Worm (Caenorhabditis elegans) whole organism, L4/young adult: ENCODE measurements around the gene F49E11.7.
A peak's percentile ranks its signal among the peaks of the same experiment; 100 is the strongest.

Experiments used
- W03F9.2 ChIP-seq: fragments of 150-350 bp; optimal IDR thresholded peaks from 2 replicates; lab custom pipeline; 2014; ENCODE audit warnings: missing biosample characterization, missing genetic modification characterization
- dao-5 ChIP-seq: sonication (generic microtip); optimal IDR thresholded peaks from 2 replicates; lab custom pipeline; 2016; ENCODE audit warnings: missing genotype, missing genetic modification characterization, moderate library complexity, missing compliant biosample characterization
- him-1 ChIP-seq: sonication (generic microtip); optimal IDR thresholded peaks from 2 replicates; lab custom pipeline; 2016; ENCODE audit warnings: missing genotype, missing genetic modification reagents, missing genetic modification characterization, missing compliant biosample characterization

F49E11.7 gene

DNA sequence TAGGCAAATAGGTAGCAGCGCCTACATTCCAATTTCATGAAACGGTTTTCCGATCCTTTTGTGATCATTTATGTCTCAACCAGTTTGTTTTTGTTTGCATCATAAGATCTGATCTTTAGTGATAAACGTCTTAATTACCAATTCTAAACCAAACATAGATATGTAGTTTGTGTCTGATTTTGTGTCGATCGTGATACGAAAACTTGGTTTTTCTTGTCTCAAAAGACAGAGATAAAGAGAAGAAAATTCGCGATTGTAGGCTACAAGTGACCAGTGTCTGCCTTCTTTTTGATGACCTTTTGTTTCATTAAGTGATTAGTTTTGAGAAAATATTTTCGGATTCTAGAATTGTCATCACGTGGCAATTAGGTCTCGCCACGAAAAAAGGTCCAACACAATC is 27.5 kb downstream of the F49E11.7 start:
- no peak for TF ChIP-seq W03F9.2 (tag; lab: Kevin White, UChicago)
- no peak for TF ChIP-seq dao-5 (tag; lab: Kevin White, UChicago)
- TF ChIP-seq him-1 = no peak

DNA sequence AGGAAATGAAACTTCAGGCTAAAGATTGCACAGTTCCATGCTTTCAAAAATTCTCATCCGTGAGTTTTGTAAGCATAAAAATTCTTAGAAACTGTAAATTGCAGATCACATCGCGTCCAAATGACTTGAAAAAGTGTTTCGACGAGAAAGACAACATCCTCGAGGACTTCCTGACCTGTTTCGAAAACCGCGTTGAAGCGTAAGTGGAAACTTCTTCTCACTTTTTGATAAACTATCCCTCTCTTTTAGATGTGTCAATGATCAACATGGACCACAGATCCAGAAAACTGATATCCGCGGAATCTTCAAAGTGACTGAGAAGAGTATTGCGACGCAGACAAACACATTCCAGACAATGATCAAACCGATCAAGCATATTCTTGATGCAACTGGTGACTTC is 28.2 kb downstream of the F49E11.7 start:
- TF ChIP-seq him-1 (no peak), W03F9.2 (tag; lab: Kevin White, UChicago) (no peak), dao-5 (tag; lab: Kevin White, UChicago) (no peak)

DNA sequence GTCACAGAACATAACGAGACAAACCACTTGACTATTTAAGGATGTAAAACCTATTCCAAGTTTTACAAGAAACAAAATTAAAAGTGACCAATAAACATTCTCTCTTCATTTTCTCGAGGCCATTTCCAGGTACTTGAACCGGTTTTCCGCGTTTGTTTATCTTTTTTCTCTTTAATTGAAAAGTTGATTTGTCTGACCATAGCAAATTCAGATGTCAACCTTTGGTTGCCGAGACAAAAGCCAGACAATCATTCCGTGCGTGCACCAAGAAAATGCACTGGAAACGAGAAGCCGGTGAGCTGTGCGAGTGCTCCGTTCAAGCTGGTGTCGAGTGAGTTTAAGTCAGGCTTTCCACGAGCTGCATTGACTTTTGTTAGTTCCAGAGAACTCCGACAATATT is 29.4 kb downstream of the F49E11.7 start:
- TF ChIP-seq him-1 (no peak), W03F9.2 (tag; lab: Kevin White, UChicago) (no peak), dao-5 (tag; lab: Kevin White, UChicago) (no peak)

DNA sequence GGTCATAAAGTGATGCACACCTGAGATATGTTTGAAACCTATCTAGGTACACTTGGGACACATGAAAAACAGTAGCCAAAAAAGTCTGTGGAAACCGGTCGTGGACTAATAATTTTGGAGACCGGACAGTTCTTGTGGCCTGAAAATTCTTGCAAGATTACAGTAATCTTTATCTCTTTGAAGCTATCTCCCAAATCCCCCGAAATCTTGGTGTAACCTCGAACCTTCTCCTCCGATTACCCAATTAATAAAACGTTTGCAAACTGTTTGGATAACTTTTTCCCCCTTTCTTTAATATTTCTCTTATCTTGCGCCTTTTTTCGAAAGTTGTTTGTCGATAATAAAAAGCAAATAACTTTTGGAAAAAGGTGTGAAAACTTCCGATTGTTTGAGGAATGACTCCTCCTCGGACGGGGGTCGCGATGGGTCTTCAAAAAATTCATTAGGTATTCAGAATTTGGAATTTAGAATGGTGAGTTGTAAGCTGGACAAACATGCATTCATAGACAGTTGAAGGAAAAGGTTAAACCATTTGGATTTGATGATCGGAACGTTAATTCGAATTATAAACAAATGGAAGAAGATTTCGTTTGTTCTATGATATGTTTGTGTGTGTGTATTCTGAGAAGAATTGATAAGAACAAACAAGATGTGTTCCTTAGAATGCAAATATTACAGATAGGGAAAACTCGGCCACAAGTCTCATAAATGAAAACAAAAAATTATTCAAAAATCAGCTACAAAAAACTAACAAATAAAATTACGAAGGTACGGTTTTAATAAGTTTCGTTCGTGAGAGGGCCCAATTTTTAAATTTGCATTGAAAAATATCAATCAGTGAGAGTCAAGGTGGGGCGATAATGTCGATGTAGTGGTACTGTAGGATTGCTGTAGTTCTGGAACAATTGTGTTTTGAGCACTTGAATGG is 30.4 kb downstream of the F49E11.7 start:
- TF ChIP-seq W03F9.2 (tag; lab: Kevin White, UChicago) = no peak
- TF ChIP-seq dao-5 (tag; lab: Kevin White, UChicago) = no peak
- TF ChIP-seq him-1 = no peak

DNA sequence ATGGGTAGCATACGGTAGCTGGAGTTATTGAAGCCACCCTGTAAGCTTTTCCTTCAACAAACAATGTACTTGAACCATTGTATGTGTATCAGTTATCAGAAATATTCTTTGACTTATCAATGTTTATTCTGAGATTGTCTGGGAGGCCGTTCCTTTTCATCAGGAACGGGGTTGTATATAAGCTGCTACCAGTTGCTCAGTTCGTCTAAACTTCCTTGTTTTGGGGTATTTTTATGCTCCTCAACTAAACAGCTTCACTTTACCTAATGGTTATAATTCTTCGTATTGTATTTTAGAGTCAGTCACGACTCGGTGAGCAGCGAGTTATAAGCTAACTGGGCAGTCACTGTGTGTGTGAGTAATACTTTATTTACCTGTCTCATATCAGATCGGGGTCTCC is 33.0 kb downstream of the F49E11.7 start:
- TF ChIP-seq him-1 (no peak), dao-5 (tag; lab: Kevin White, UChicago) (no peak), W03F9.2 (tag; lab: Kevin White, UChicago) (no peak)

DNA sequence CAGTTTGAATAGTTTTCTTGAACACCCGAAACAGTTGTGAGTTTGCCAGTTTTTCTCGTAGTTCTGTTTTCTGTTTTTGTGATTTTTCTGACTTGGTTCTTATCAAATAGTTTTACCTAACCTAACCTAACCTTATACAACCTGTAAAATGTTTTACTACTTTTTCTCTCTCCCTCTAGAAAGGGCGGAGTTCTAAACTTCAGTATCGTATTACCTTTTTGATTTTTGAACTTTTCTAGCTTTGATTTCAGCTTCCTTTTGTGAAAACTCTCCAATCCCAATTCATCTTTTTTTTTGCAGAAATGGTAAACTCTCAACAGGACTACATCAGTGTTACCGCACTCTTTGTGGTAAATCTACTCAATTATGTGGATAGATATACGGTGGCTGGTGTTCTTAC is 34.0 kb downstream of the F49E11.7 start, which contains the start of gene spin-2:
Gene spin-2 (plus strand): TSS at position 301 of the 400 bp plus-strand sequence.
- no peak for TF ChIP-seq W03F9.2 (tag; lab: Kevin White, UChicago)
- no peak for TF ChIP-seq him-1
- no peak for TF ChIP-seq dao-5 (tag; lab: Kevin White, UChicago)

DNA sequence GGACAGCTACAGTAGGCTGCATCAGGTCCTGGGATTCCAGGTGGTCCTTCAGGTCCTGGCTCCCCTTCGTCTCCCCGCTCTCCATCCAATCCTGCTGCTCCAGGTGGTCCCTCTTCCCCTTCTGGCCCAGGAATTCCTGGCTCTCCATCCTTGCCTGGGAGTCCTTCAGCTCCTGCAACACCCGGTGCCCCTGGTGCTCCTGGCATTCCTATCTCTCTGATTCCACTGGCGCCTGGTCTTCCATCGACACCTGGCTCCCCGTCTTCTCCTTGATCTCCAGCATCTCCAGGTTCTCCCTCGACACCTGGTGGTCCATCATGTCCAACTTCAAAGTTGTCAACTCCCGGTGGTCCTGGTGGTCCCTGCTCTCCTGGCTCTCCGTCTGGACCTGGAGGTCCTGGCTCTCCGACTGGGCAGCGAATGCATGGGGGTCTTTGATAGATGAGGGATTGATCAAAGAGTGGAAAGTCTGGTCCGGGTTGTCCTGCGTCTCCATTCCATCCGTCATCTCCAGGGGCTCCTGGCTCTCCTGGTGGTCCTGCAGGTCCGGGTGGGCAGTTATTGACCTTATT is 37.1 kb downstream of the F49E11.7 start:
- TF ChIP-seq dao-5 (tag; lab: Kevin White, UChicago) (no peak), W03F9.2 (tag; lab: Kevin White, UChicago) (no peak), him-1 (no peak)

DNA sequence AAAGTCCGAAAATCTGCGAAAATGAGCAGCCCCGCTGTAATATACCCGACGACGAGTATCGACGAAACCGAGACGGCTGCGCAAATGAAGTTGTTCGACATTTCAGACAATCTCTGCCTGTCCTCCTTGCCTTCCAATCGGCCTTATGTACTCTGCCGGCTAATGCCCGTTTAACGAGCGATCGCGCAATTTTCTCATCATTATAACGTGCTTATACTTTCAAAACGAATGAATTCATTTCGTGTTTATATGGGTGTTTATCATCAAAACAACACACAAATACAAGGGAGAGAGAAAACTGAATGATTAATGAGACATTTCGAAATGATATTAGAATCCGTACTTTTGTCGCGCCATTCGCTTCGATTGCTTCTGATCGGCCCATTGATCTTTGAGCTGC is 38.3 kb downstream of the F49E11.7 start, which contains the start of gene col-132:
Gene col-132 (minus strand): TSS at position 101 of the 400 bp plus-strand sequence.
- TF ChIP-seq dao-5 (tag; lab: Kevin White, UChicago) = no peak
- no peak for TF ChIP-seq W03F9.2 (tag; lab: Kevin White, UChicago)
- no peak for TF ChIP-seq him-1

DNA sequence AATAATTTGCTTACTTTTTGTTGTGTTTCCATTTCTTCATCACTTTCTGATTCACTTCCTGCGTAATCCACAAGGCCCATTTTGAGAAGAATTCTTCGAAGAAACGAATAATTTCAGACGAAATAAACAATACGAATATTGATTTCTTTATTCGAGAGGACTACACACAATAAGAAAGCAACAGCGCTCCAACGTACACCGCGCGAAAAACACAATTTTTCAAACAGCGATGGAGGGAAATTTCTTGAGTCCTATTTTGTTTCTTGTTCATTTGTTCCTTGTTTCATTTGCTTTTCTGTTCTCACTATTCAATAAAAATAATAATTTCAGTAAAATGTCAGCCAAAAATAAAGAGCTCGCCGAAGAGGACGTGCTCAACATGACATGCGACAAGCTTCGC is 41.0 kb downstream of the F49E11.7 start, which contains the start of the genes prcc-1 and C39E9.12:
Gene prcc-1 (minus strand): TSS at position 119 of the 400 bp plus-strand sequence.
Gene C39E9.12 (plus strand): TSS at position 331 of the 400 bp plus-strand sequence.
- no peak for TF ChIP-seq W03F9.2 (tag; lab: Kevin White, UChicago)
- TF ChIP-seq dao-5 (tag; lab: Kevin White, UChicago) = no peak
- no peak for TF ChIP-seq him-1

DNA sequence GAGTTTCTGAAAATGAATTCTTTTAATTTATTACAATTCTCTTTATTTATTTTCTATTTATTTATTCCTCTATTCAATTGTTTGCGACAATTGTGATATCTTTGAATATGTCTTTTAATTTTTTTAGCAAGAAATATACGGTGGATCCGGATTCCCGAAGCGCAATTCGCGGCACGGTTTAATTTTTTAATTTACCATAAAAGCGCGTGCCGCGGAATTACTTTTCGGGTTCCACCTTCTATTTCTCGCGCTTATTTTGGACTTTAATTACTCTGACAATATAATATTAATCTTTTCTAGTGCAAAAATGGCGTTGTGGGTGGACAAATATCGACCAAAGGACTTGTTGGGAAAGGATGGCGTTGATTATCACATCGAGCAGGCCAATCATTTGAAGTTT is 42.8 kb downstream of the F49E11.7 start, which contains the start of gene rfc-3:
Gene rfc-3 (plus strand): TSS at position 301 of the 400 bp plus-strand sequence.
- TF ChIP-seq him-1 (no peak), dao-5 (tag; lab: Kevin White, UChicago) (no peak), W03F9.2 (tag; lab: Kevin White, UChicago) (no peak)

DNA sequence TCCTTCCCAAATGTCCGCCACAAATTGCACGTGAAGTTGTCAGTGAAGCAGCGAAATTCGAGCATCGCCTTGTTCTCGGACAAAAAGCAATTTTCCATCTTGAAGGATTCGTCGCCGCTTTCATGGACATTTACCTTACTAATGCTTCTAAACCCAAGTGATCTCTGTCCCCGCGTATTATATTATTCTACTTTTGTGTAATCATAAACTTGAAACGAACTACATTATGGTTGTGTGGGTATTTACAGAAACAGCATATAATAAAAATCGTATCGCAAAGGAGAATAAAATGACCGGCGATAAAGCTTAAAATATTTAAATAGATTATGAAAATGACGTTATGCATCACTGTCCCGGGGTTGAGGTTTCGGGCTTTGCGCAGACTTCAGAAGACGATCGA is 44.1 kb downstream of the F49E11.7 start:
- TF ChIP-seq W03F9.2 (tag; lab: Kevin White, UChicago) = no peak
- TF ChIP-seq dao-5 (tag; lab: Kevin White, UChicago) = no peak
- no peak for TF ChIP-seq him-1

DNA sequence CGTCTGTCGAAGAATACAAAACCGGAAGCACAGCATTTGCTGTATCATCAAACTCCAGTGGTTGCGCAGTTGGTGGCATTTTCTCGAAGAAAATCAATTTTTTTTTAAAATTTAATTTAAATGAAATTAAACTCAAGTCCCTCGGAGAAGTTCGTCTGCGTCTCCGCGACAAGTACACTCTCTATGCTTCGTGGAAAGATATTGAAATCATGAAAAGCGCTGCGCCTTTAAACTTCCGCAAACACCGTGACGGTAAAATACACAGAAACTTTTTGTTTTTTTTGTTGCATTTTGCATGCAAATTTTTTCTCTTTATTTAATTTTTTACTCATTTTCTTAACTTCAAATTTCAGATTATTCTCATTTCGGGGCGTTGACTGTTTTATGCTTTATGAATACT is 46.0 kb downstream of the F49E11.7 start, which contains the start of the genes dli-1, tin-9.2 and exos-4.1:
Gene dli-1 (minus strand): TSS at position 141 of the 400 bp plus-strand sequence.
Gene tin-9.2 (plus strand): TSS at position 344 of the 400 bp plus-strand sequence.
Gene exos-4.1 (plus strand): TSS at position 348 of the 400 bp plus-strand sequence.
- TF ChIP-seq W03F9.2 (tag; lab: Kevin White, UChicago) (peak; percentile 86), him-1 (no peak)

DNA sequence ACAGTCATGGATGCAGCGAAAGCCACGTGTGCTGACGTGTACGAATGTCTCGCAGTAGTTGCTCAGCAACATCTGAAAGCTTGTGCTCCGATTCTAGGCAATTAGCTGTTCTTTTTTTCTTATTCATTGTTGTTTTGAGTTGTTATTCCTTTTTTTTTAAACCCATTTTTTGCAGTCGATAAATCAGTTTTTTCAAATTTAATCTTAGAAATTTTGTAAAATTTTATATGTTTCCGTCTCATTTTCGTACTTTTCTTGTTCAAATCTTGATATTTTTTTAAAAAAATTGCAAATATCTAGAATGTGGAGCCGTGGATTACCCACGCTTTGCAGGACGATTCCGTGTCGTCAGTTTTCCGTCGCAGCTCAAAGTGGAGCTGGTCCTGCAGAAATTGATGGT is 47.7 kb downstream of the F49E11.7 start, which contains the start of gene fask-1:
Gene fask-1 (plus strand): TSS at position 301 of the 400 bp plus-strand sequence.
- TF ChIP-seq W03F9.2 (tag; lab: Kevin White, UChicago) (no peak), him-1 (no peak), dao-5 (tag; lab: Kevin White, UChicago) (no peak)

DNA sequence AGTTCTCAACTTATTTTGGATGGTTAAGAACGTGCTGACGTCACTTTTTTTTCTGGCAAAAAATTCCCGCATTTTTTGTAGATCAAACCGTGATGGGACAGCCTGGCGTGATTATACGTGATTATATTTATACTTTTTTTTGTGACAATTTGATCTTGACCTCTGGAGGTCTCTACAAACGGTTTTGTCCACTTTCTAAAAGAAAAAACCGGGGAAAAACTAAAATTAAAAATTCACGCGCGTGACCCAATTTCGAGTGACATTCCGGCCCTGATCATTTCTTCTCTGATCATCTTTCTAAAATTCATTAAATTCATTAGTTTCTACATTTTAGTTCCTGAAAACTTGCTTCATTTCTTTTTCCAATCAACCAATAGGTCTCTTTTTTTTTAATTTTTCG is 52.2 kb downstream of the F49E11.7 start, which contains the start of gene rde-11:
Gene rde-11 (plus strand): TSS at position 301 of the 400 bp plus-strand sequence.
- TF ChIP-seq W03F9.2 (tag; lab: Kevin White, UChicago) = no peak
